Fruit fly (Drosophila melanogaster) whole organism, embryonic: ENCODE measurements around the gene CG8560.

Experiments used
- CG17361 ChIP-seq: fragments of 200-800 bp; sonication (Bioruptor generic); IDR thresholded peaks from 3 replicates; pipeline ENCODE4 v1.3.6; 2022; ENCODE audit warnings: missing biosample characterization, missing genetic modification characterization
- CG1832 ChIP-seq: fragments of 200-800 bp; sonication (Bioruptor generic); optimal IDR thresholded peaks from 2 replicates; lab custom pipeline; 2017; ENCODE audit warnings: missing biosample characterization, mild to moderate bottlenecking, missing genetic modification characterization, inconsistent platforms
- CG2889 ChIP-seq: fragments of 200-800 bp; sonication (Bioruptor generic); IDR thresholded peaks from 3 replicates; pipeline ENCODE4 v1.3.6; 2022; ENCODE audit warnings: missing biosample characterization, missing genetic modification characterization
- CG3847 ChIP-seq: fragments of 200-800 bp; sonication (Bioruptor generic); IDR thresholded peaks from 2 replicates; pipeline ENCODE4 v1.3.6; 2022; ENCODE audit warnings: missing biosample characterization, missing genetic modification characterization
- CG8290 ChIP-seq, 3 experiments: fragments of 200-800 bp; sonication (Bioruptor generic); optimal IDR thresholded peaks; 2 replicates each; lab custom pipeline; 2016 to 2019; ENCODE audit warnings: missing biosample characterization in 3 of 3, missing genetic modification characterization in 3 of 3, mild to moderate bottlenecking in 2 of 3, moderate library complexity in 1 of 3
- CG8478 ChIP-seq: fragments of >200 bp; optimal IDR thresholded peaks from 2 replicates; lab custom pipeline; 2018
- Kr ChIP-seq: fragments of 200-800 bp; sonication (Bioruptor generic); optimal IDR thresholded peaks from 2 replicates; lab custom pipeline; 2017; ENCODE audit warnings: missing biosample characterization, mild to moderate bottlenecking, missing genetic modification characterization
- Mes4 ChIP-seq: fragments of 200-800 bp; sonication (Bioruptor generic); optimal IDR thresholded peaks from 2 replicates; lab custom pipeline; 2016; ENCODE audit warnings: missing biosample characterization, missing genetic modification characterization
- NFAT ChIP-seq: fragments of 200-800 bp; sonication (Bioruptor generic); IDR thresholded peaks from 2 replicates; pipeline ENCODE4 v1.3.6; 2022; ENCODE audit warnings: missing biosample characterization, missing genetic modification characterization
- jigr1 ChIP-seq: fragments of 200-800 bp; sonication (Bioruptor generic); IDR thresholded peaks from 3 replicates; pipeline ENCODE4 v1.3.6; 2022; ENCODE audit warnings: missing biosample characterization, missing genetic modification characterization

DNA sequence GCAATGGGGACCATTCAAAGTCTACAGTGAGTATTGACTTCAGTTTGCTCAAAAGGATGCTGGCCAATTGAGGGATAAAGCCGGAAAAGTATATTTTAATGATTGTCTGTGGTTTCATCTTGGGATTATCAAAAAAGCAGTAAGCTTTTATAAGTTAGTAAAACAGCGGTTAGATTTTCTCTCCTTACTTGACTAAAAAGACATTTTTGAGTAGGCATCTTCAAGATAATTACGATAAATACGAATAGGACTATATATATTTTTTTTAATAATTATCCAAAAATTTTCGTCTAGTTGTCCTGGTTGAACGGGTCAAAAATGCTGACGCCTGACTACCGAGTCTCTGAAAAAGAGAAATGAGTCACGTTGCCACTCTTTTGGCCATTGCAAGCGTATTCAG, 46.6 kb upstream of the CG8560 start, which contains the start of gene CG33278:
- TF ChIP-seq Mes4 (no peak), NFAT (GFP tag; lab: Robert Waterston, UW) (no peak), Kr (GFP tag; lab: Kevin White, UChicago) (no peak), CG2889 (GFP tag; lab: Robert Waterston, UW) (no peak), CG8478 (lab: Kevin White, UChicago) (no peak), CG8290 (GFP tag; optimal IDR thresholded peaks at IDR 0.05; lab: Kevin White, UChicago) (no peak), CG8290 (tag; optimal IDR thresholded peaks at IDR 0.05; lab: Kevin White, UChicago) (no peak), CG17361 (GFP tag; lab: Robert Waterston, UW) (no peak), CG3847 (no peak), jigr1 (GFP tag; lab: Robert Waterston, UW) (no peak), CG1832 (GFP tag; lab: Kevin White, UChicago) (no peak)
